Fruit fly (Drosophila melanogaster) whole organism, embryonic: ENCODE data around the gene CG32544.

Source experiments
- Adf1 ChIP-seq: fragments of 200-800 bp; sonication (Bioruptor generic); IDR thresholded peaks from 2 replicates; pipeline ENCODE4 v1.3.6; 2022; ENCODE audit warnings: missing biosample characterization, missing genetic modification characterization
- CG4820 ChIP-seq: fragments of 200-800 bp; sonication (Bioruptor generic); optimal IDR thresholded peaks from 3 replicates; lab custom pipeline; 2016; ENCODE audit warnings: missing biosample characterization, missing genetic modification characterization
- CG8478 ChIP-seq: fragments of >200 bp; optimal IDR thresholded peaks from 2 replicates; lab custom pipeline; 2018
- CG8944 ChIP-seq: fragments of 200-800 bp; sonication (Bioruptor generic); optimal IDR thresholded peaks from 3 replicates; lab custom pipeline; 2016; ENCODE audit warnings: missing biosample characterization, missing genetic modification characterization
- Dek ChIP-seq: fragments of 200-800 bp; sonication (Bioruptor generic); optimal IDR thresholded peaks from 3 replicates; lab custom pipeline; 2019; ENCODE audit warnings: missing biosample characterization, mild to moderate bottlenecking, missing genetic modification characterization, moderate library complexity
- Ets65A ChIP-seq: fragments of 200-800 bp; sonication (Bioruptor generic); peaks from one replicate; lab custom pipeline; 2016; ENCODE audit warnings: missing biosample characterization, missing genetic modification characterization
- Oli ChIP-seq: fragments of 200-800 bp; sonication (Bioruptor generic); optimal IDR thresholded peaks from 2 replicates; lab custom pipeline; 2018; ENCODE audit warnings: missing biosample characterization, mild to moderate bottlenecking, missing genetic modification characterization, moderate library complexity
- br ChIP-seq: fragments of >200 bp; optimal IDR thresholded peaks from 2 replicates; lab custom pipeline; 2017
- croc ChIP-seq: fragments of 200-800 bp; sonication (Bioruptor generic); conservative IDR thresholded peaks from 3 replicates; pipeline ENCODE4 v1.3.6; 2022; ENCODE audit warnings: missing biosample characterization, missing genetic modification characterization

DNA sequence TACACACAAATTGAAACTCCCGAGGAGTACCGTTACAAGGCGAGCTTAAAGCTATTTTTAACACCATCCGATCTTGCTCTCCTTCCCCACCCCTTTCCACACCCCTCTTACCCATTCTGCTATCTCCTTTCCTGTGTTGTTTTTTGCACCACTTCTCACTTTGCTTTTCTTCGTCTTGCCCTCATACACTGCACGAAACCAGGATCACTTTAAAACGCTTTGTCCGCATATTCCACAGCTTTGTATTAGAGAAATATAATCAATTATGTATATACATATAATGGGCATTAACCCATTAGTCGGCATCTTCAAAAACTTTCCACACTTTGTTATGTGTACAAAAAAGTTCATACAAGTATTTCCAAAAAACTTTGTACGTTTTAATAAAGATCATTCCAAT is 24.6 kb upstream of the CG32544 start:
- TF ChIP-seq Dek (tag; lab: Kevin White, UChicago) = no peak
- TF ChIP-seq CG4820 (GFP tag; lab: Kevin White, UChicago) = no peak
- no peak for TF ChIP-seq Ets65A
- no peak for TF ChIP-seq croc (GFP tag; lab: Robert Waterston, UW)
- TF ChIP-seq Oli = no peak
- no peak for TF ChIP-seq CG8478 (lab: Kevin White, UChicago)
- no peak for TF ChIP-seq Adf1 (GFP tag; lab: Robert Waterston, UW)
- no peak for TF ChIP-seq CG8944 (GFP tag; lab: Kevin White, UChicago)
- TF ChIP-seq br (lab: Kevin White, UChicago) = no peak
